Fruit fly (Drosophila melanogaster) whole organism: Measurements from ENCODE around the gene CG1545.
"Not testable (repeated sequence)": the region's sequence is repeated elsewhere in the genome, so short reads cannot be mapped to it uniquely, and the experiment has no call there.

Experiments
- CG8478 ChIP-seq: fragments of >200 bp; optimal IDR thresholded peaks from 2 replicates; lab custom pipeline; 2018; ENCODE audit warnings: inconsistent platforms
- EcR ChIP-seq, 2 experiments: fragments of >200 bp; optimal IDR thresholded peaks; 2 replicates each; lab custom pipeline; 2017; ENCODE audit warnings: missing biosample characterization in 2 of 2, missing genetic modification characterization in 2 of 2, missing genetic modification reagents in 2 of 2

DNA sequence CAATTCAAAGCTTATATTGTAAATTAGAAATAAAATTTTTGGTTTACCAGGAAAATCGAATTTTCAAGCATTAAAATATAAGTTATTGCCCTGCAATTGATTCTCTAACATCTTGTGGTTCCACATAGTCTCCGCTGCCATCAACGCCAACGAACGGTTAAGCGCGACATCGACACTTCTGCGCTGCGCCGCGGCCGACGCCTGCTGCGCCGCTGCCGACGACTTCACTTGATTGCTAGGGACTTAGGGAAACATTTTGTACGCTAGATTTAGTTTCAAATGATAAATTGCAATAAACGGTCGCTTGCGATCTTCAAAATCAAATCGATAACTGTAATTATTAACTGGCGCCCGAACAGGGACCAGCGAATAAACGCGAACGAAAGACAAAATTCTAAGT lies 36.6 kb upstream of the CG1545 start, which contains the start of gene CG42249:
- not testable (repeated sequence) for TF ChIP-seq CG8478 (lab: Kevin White, UChicago); EcR (GFP tag; optimal IDR thresholded peaks at IDR 0.05; lab: Kevin White, UChicago)
